Worm (Caenorhabditis elegans): ENCODE results near the gene nck-1.

DNA sequence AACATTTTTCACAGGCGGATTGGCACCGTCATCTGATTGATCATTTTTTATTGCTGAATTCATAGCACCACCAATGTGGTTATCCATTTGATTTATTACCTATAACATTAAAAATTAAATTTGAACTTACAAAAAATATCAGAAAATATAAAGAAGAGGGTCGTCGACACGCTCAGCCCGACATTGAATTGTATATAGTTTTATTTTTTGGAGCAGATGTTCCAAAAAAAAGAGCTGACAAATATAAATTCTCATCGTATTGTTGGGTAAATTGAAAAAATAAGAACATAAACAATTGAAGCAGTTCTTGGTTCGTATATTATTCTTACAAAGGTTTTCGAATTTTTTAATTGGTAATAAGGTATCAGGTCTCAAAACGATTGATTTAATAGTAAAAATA, 48.8 kb downstream of the nck-1 start, which contains the start of gene R02E4.1:
- TF ChIP-seq ztf-23 (GFP tag; IDR thresholded peaks at IDR 0.05) (no peak), flt-1 (GFP tag; IDR thresholded peaks at IDR 0.05) (no peak)
